Worm (Caenorhabditis elegans) whole organism, L4/young adult: ENCODE results near the gene ast-1.

ENCODE experiments used
- W03F9.2 ChIP-seq: fragments of 150-350 bp; optimal IDR thresholded peaks from 2 replicates; lab custom pipeline; 2014; ENCODE audit warnings: missing biosample characterization, missing genetic modification characterization
- him-1 ChIP-seq: sonication (generic microtip); optimal IDR thresholded peaks from 2 replicates; lab custom pipeline; 2016; ENCODE audit warnings: missing genotype, missing genetic modification reagents, missing genetic modification characterization, missing compliant biosample characterization

DNA sequence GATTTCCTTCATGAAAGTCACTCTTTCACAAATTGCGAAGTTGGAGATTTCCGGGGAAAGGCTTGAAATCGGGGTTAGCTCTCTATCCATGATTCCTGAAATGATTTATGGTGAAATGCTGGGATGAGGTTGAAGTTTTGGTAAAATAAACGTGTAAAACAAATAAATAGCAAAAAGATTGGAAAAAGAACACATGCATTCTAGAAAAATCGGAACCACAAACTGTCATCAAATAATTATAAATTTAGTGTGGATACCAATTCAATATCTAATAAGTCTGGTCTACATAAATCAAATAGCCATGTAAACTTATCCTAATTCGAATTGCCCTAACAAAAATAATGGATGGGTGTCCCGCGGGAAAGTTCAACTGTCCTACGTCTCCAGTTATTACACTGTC is 38.2 kb upstream of the ast-1 start, which contains the start of gene R03H10.6:
- TF ChIP-seq W03F9.2 (tag; lab: Kevin White, UChicago) (no peak), him-1 (tag; lab: Kevin White, UChicago) (no peak)
